Fruit fly (Drosophila melanogaster) whole organism, embryonic: Measurements from ENCODE around the gene Nup93-1.

Source experiments
- ATbp ChIP-seq: fragments of 200-800 bp; sonication (Bioruptor generic); optimal IDR thresholded peaks from 2 replicates; lab custom pipeline; 2017; ENCODE audit warnings: missing biosample characterization, mild to moderate bottlenecking, missing genetic modification characterization, missing genetic modification reagents
- CG11456 ChIP-seq: fragments of 200-800 bp; sonication (Bioruptor generic); IDR thresholded peaks from 3 replicates; pipeline ENCODE4 v1.3.6; 2022; ENCODE audit warnings: missing biosample characterization, missing genetic modification characterization
- CG12104 ChIP-seq: fragments of 200-800 bp; sonication (Bioruptor generic); optimal IDR thresholded peaks from 3 replicates; lab custom pipeline; 2016; ENCODE audit warnings: missing biosample characterization, missing genetic modification characterization
- CG13775 ChIP-seq: fragments of 200-800 bp; sonication (Bioruptor generic); optimal IDR thresholded peaks from 3 replicates; lab custom pipeline; 2017; ENCODE audit warnings: missing biosample characterization, mild to moderate bottlenecking, missing genetic modification characterization
- CG14710 ChIP-seq: fragments of 200-800 bp; sonication (Bioruptor generic); optimal IDR thresholded peaks from 3 replicates; lab custom pipeline; 2019; ENCODE audit warnings: missing biosample characterization, mild to moderate bottlenecking, missing genetic modification characterization, moderate library complexity
- CG15011 ChIP-seq: fragments of 200-800 bp; sonication (Bioruptor generic); optimal IDR thresholded peaks from 3 replicates; lab custom pipeline; 2018; ENCODE audit warnings: missing biosample characterization, mild to moderate bottlenecking, missing genetic modification characterization
- CG15073 ChIP-seq: fragments of 200-800 bp; sonication (Bioruptor generic); optimal IDR thresholded peaks from 2 replicates; lab custom pipeline; 2016; ENCODE audit warnings: missing biosample characterization, missing genetic modification characterization
- CG15269 ChIP-seq: fragments of 200-800 bp; sonication (Bioruptor generic); optimal IDR thresholded peaks from 2 replicates; lab custom pipeline; 2018; ENCODE audit warnings: missing biosample characterization, mild to moderate bottlenecking, missing genetic modification characterization, moderate library complexity
- CG17361 ChIP-seq: fragments of 200-800 bp; sonication (Bioruptor generic); IDR thresholded peaks from 3 replicates; pipeline ENCODE4 v1.3.6; 2022; ENCODE audit warnings: missing biosample characterization, missing genetic modification characterization
- CG18619 ChIP-seq: fragments of 200-800 bp; sonication (Bioruptor generic); optimal IDR thresholded peaks from 3 replicates; lab custom pipeline; 2017; ENCODE audit warnings: missing biosample characterization, mild to moderate bottlenecking, missing genetic modification characterization
- CG2120 ChIP-seq: fragments of 200-800 bp; sonication (Bioruptor generic); optimal IDR thresholded peaks from 3 replicates; lab custom pipeline; 2016; ENCODE audit warnings: missing biosample characterization, missing genetic modification characterization
- CG2678 ChIP-seq: fragments of 200-800 bp; sonication (Bioruptor generic); optimal IDR thresholded peaks from 3 replicates; lab custom pipeline; 2019; ENCODE audit warnings: missing biosample characterization, mild to moderate bottlenecking, missing genetic modification characterization, moderate library complexity
- CG30020 ChIP-seq: fragments of 200-800 bp; optimal IDR thresholded peaks from 2 replicates; lab custom pipeline; 2019; ENCODE audit warnings: missing biosample characterization, mild to moderate bottlenecking, missing genetic modification characterization, moderate library complexity
- CG30403 ChIP-seq: fragments of 200-800 bp; sonication (Bioruptor generic); optimal IDR thresholded peaks from 3 replicates; lab custom pipeline; 2016; ENCODE audit warnings: missing biosample characterization, missing genetic modification characterization
- CG31441 ChIP-seq: fragments of 200-800 bp; sonication (Bioruptor generic); IDR thresholded peaks from 2 replicates; pipeline ENCODE4 v1.3.6; 2022; ENCODE audit warnings: missing biosample characterization, missing genetic modification characterization
- CG3995 ChIP-seq: fragments of 200-800 bp; sonication (Bioruptor generic); optimal IDR thresholded peaks from 3 replicates; lab custom pipeline; 2016; ENCODE audit warnings: missing biosample characterization, missing genetic modification characterization
- CG6254 ChIP-seq: fragments of 200-800 bp; sonication (Bioruptor generic); optimal IDR thresholded peaks from 3 replicates; lab custom pipeline; 2017; ENCODE audit warnings: mild to moderate bottlenecking, missing biosample characterization, missing genetic modification reagents, missing genetic modification characterization
- CG6689 ChIP-seq: fragments of 200-800 bp; sonication (Bioruptor generic); IDR thresholded peaks from 2 replicates; pipeline ENCODE4 v1.3.6; 2022; ENCODE audit warnings: missing biosample characterization, missing genetic modification characterization
- CG6813 ChIP-seq: fragments of 200-800 bp; sonication (Bioruptor generic); optimal IDR thresholded peaks from 2 replicates; lab custom pipeline; 2017; ENCODE audit warnings: missing biosample characterization, missing genetic modification characterization, mild to moderate bottlenecking, moderate library complexity, missing genetic modification reagents
- CG7839 ChIP-seq: fragments of 200-800 bp; sonication (Bioruptor generic); optimal IDR thresholded peaks from 3 replicates; lab custom pipeline; 2018; ENCODE audit warnings: missing biosample characterization, mild to moderate bottlenecking, missing genetic modification characterization, moderate library complexity
- CG7987 ChIP-seq: fragments of 200-800 bp; sonication (Bioruptor generic); optimal IDR thresholded peaks from 2 replicates; lab custom pipeline; 2018; ENCODE audit warnings: missing biosample characterization, mild to moderate bottlenecking, missing genetic modification characterization, moderate library complexity
- CG8388 ChIP-seq: fragments of 200-800 bp; sonication (Bioruptor generic); optimal IDR thresholded peaks from 2 replicates; lab custom pipeline; 2019; ENCODE audit warnings: missing biosample characterization, mild to moderate bottlenecking, missing genetic modification characterization, moderate library complexity
- CG9437 ChIP-seq: fragments of 200-800 bp; sonication (Bioruptor generic); optimal IDR thresholded peaks from 2 replicates; lab custom pipeline; 2018; ENCODE audit warnings: missing biosample characterization, mild to moderate bottlenecking, missing genetic modification characterization
- CG9932 ChIP-seq: fragments of 200-800 bp; sonication (Bioruptor generic); IDR thresholded peaks from 2 replicates; pipeline ENCODE4 v1.3.6; 2022; ENCODE audit warnings: missing biosample characterization, missing genetic modification characterization
- CHES-1-like ChIP-seq: fragments of 200-800 bp; sonication (Bioruptor generic); optimal IDR thresholded peaks from 2 replicates; lab custom pipeline; 2016; ENCODE audit warnings: missing biosample characterization, missing genetic modification characterization
- CoRest ChIP-seq: fragments of 200-800 bp; sonication (Bioruptor generic); optimal IDR thresholded peaks from 3 replicates; lab custom pipeline; 2018; ENCODE audit warnings: missing biosample characterization, mild to moderate bottlenecking, missing genetic modification characterization, moderate library complexity
- Drgx ChIP-seq: fragments of 200-800 bp; sonication (Bioruptor generic); IDR thresholded peaks from 2 replicates; pipeline ENCODE4 v1.3.6; 2022; ENCODE audit warnings: missing biosample characterization, missing genetic modification characterization
- HHEX ChIP-seq: fragments of 200-800 bp; sonication (Bioruptor generic); optimal IDR thresholded peaks from 3 replicates; lab custom pipeline; 2017; ENCODE audit warnings: missing biosample characterization, mild to moderate bottlenecking, missing genetic modification characterization, missing genetic modification reagents
- Med ChIP-seq: fragments of 200-800 bp; sonication (Bioruptor generic); peaks from one replicate; lab custom pipeline; 2016; ENCODE audit warnings: missing biosample characterization, missing genetic modification characterization, mild to moderate bottlenecking, inconsistent platforms, moderate library complexity
- Mes4 ChIP-seq: fragments of 200-800 bp; sonication (Bioruptor generic); optimal IDR thresholded peaks from 2 replicates; lab custom pipeline; 2016; ENCODE audit warnings: missing biosample characterization, missing genetic modification characterization
- Sry-δ ChIP-seq: fragments of 200-800 bp; sonication (Bioruptor generic); optimal IDR thresholded peaks from 2 replicates; lab custom pipeline; 2016; ENCODE audit warnings: missing biosample characterization, missing genetic modification characterization
- ara ChIP-seq: fragments of 200-800 bp; sonication (Bioruptor generic); IDR thresholded peaks from 2 replicates; pipeline ENCODE4 v1.3.6; 2022; ENCODE audit warnings: missing biosample characterization, missing genetic modification characterization
- chm ChIP-seq: fragments of 200-800 bp; sonication (Bioruptor generic); IDR thresholded peaks from 2 replicates; pipeline ENCODE4 v1.3.6; 2022; ENCODE audit warnings: missing biosample characterization, missing genetic modification characterization
- dysf ChIP-seq: fragments of 200-800 bp; sonication (Bioruptor generic); IDR thresholded peaks from 3 replicates; pipeline ENCODE4 v1.3.6; 2022; ENCODE audit warnings: missing biosample characterization, missing genetic modification characterization
- h ChIP-seq: fragments of >200 bp; optimal IDR thresholded peaks from 2 replicates; lab custom pipeline; 2017
- insv ChIP-seq, 2 experiments: fragments of 200-800 bp; sonication (Bioruptor generic); optimal IDR thresholded peaks; 3 replicates each; lab custom pipeline; 2016 to 2018; ENCODE audit warnings: missing biosample characterization in 2 of 2, missing genetic modification characterization in 2 of 2
- kni ChIP-seq: fragments of 200-800 bp; sonication (Bioruptor generic); optimal IDR thresholded peaks from 3 replicates; lab custom pipeline; 2017; ENCODE audit warnings: mild to moderate bottlenecking, missing biosample characterization, missing genetic modification reagents, missing genetic modification characterization
- lab ChIP-seq: fragments of 200-800 bp; sonication (Bioruptor generic); optimal IDR thresholded peaks from 3 replicates; lab custom pipeline; 2017; ENCODE audit warnings: missing biosample characterization, missing genetic modification characterization, mild to moderate bottlenecking, moderate library complexity, missing genetic modification reagents
- nmo ChIP-seq: fragments of 200-800 bp; sonication (Bioruptor generic); optimal IDR thresholded peaks from 2 replicates; lab custom pipeline; 2018; ENCODE audit warnings: missing biosample characterization, mild to moderate bottlenecking, missing genetic modification characterization, moderate library complexity
- otp ChIP-seq: fragments of 200-800 bp; sonication (Bioruptor generic); IDR thresholded peaks from 3 replicates; pipeline ENCODE4, ENCODE4 v1.3.6; 2022; ENCODE audit warnings: missing biosample characterization, missing genetic modification characterization
- phol ChIP-seq: fragments of 200-800 bp; sonication (Bioruptor generic); optimal IDR thresholded peaks from 3 replicates; lab custom pipeline; 2018; ENCODE audit warnings: missing biosample characterization, mild to moderate bottlenecking, missing genetic modification characterization, moderate library complexity
- sens ChIP-seq: fragments of 200-800 bp; sonication (Bioruptor generic); peaks from one replicate; lab custom pipeline; 2016; ENCODE audit warnings: missing biosample characterization, missing genetic modification characterization
- sr ChIP-seq: fragments of 200-800 bp; sonication (Bioruptor generic); IDR thresholded peaks from 3 replicates; pipeline ENCODE4 v1.3.6; 2022; ENCODE audit warnings: missing biosample characterization, missing genetic modification characterization
- trh ChIP-seq: fragments of 200-800 bp; sonication (Bioruptor generic); optimal IDR thresholded peaks from 2 replicates; lab custom pipeline; 2016; ENCODE audit warnings: missing biosample characterization, missing genetic modification characterization
- unpg ChIP-seq: fragments of 200-800 bp; sonication (Bioruptor generic); optimal IDR thresholded peaks from 3 replicates; lab custom pipeline; 2018; ENCODE audit warnings: missing biosample characterization, mild to moderate bottlenecking, missing genetic modification characterization, moderate library complexity
- vvl ChIP-seq: fragments of 200-800 bp; sonication (Bioruptor generic); IDR thresholded peaks from 2 replicates; pipeline ENCODE4 v1.3.6; 2022; ENCODE audit warnings: missing biosample characterization, missing genetic modification characterization
- wek ChIP-seq: fragments of 200-800 bp; sonication (Bioruptor generic); optimal IDR thresholded peaks from 3 replicates; lab custom pipeline; 2018; ENCODE audit warnings: missing biosample characterization, mild to moderate bottlenecking, missing genetic modification characterization, moderate library complexity
- zfh1 ChIP-seq: fragments of 200-800 bp; sonication (Bioruptor generic); IDR thresholded peaks from 3 replicates; pipeline ENCODE4 v1.3.6; 2022; ENCODE audit warnings: missing biosample characterization, missing genetic modification characterization

Nup93-1 gene

dm6 chrX:13820310-13821038, 2.2 kb upstream of the Nup93-1 start (continued):
- TF ChIP-seq trh, result no peak
- TF ChIP-seq CG9932 (GFP tag; lab: Robert Waterston, UW), result 0 out of 2 replicates have a peak, but pooled peaks have one; percentile 20
- no peak for TF ChIP-seq insv (GFP tag; optimal IDR thresholded peaks at IDR 0.05; lab: Kevin White, UChicago)
- peak; percentile 1 for TF ChIP-seq kni (GFP tag; lab: Kevin White, UChicago)
- TF ChIP-seq otp (GFP tag; lab: Robert Waterston, UW), result peak; percentile 33; the same call in 1 of the 3 replicates
- TF ChIP-seq CG30403 (GFP tag; lab: Kevin White, UChicago), result peak; percentile 50
- peak; percentile 40 for TF ChIP-seq CG7839
- TF ChIP-seq HHEX, result peak; percentile 1
- 0 out of 3 replicates have a peak, but pooled peaks have one; percentile 25 for TF ChIP-seq dysf (GFP tag; lab: Robert Waterston, UW)
- peak; percentile 19 for TF ChIP-seq CG6254 (GFP tag; lab: Kevin White, UChicago)
- peak; percentile 27 for TF ChIP-seq CG9437
- TF ChIP-seq chm, result 0 out of 2 replicates have a peak, but pooled peaks have one; percentile 29
- 0 out of 3 replicates have a peak, but pooled peaks have one; percentile 33 for TF ChIP-seq sr (GFP tag; lab: Robert Waterston, UW)
- TF ChIP-seq ATbp (GFP tag; lab: Kevin White, UChicago), result peak; percentile 57
- peak; percentile 43 for TF ChIP-seq CG15269 (tag; lab: Kevin White, UChicago)
- TF ChIP-seq sens, result peak; percentile 85
- TF ChIP-seq CG12104 (GFP tag; lab: Kevin White, UChicago), result peak; percentile 33
- peak; percentile 34 for TF ChIP-seq phol
- TF ChIP-seq CG15073, result no peak
- peak; percentile 10 for TF ChIP-seq Mes4 (GFP tag; lab: Kevin White, UChicago)
- TF ChIP-seq CG6813 (GFP tag; lab: Kevin White, UChicago), result peak; percentile 4
- no peak for TF ChIP-seq h (lab: Kevin White, UChicago)
- TF ChIP-seq CG8388 (GFP tag; lab: Kevin White, UChicago), result peak; percentile 19
- TF ChIP-seq Med (GFP tag; lab: Kevin White, UChicago), result peak; percentile 39
- TF ChIP-seq ara (GFP tag; lab: Robert Waterston, UW), result peak; percentile 6; the same call in 1 of the 2 replicates
- peak; percentile 59 for TF ChIP-seq wek (GFP tag; lab: Kevin White, UChicago)
- 0 out of 2 replicates have a peak, but pooled peaks have one; percentile 14 for TF ChIP-seq CG6689 (GFP tag; lab: Robert Waterston, UW)
- peak; percentile 53 for TF ChIP-seq CG2120
- 0 out of 2 replicates have a peak, but pooled peaks have one; percentile 16 for TF ChIP-seq Drgx (GFP tag; lab: Robert Waterston, UW)
- no peak for TF ChIP-seq CG11456 (GFP tag; lab: Robert Waterston, UW)
- TF ChIP-seq CHES-1-like (GFP tag; lab: Kevin White, UChicago), result peak; percentile 10
- peak; percentile 6 for TF ChIP-seq CG14710 (tag; lab: Kevin White, UChicago)
- peak; percentile 17; the same call in 1 of the 2 replicates for TF ChIP-seq CG31441 (GFP tag; lab: Robert Waterston, UW)
- peak; percentile 21 for TF ChIP-seq CG7987
- 0 out of 2 replicates have a peak, but pooled peaks have one; percentile 8 for TF ChIP-seq vvl
- peak; percentile 40 for TF ChIP-seq nmo (GFP tag; lab: Kevin White, UChicago)
- peak; percentile 66 for TF ChIP-seq CG2678
- peak; percentile 62; the same call in 2 of the 3 replicates for TF ChIP-seq CG17361
- TF ChIP-seq zfh1 (GFP tag; lab: Robert Waterston, UW), result no peak
- TF ChIP-seq Sry-δ (GFP tag; lab: Kevin White, UChicago), result no peak
- peak; percentile 14 for TF ChIP-seq CG13775 (GFP tag; lab: Kevin White, UChicago)
- peak; percentile 26 for TF ChIP-seq unpg
- peak; percentile 37 for TF ChIP-seq lab (GFP tag; lab: Kevin White, UChicago)
- TF ChIP-seq CoRest, result peak; percentile 39
- TF ChIP-seq CG3995 (GFP tag; lab: Kevin White, UChicago), result no peak
- no peak for TF ChIP-seq CG30020 (tag; lab: Kevin White, UChicago)
- peak; percentile 31 for TF ChIP-seq CG18619 (GFP tag; lab: Kevin White, UChicago)
- TF ChIP-seq CG15011, result peak; percentile 5
